Fruit fly (Drosophila melanogaster) whole organism: ENCODE data around the gene Hsp110.

Source experiments
- CG8478 ChIP-seq: fragments of >200 bp; optimal IDR thresholded peaks from 2 replicates; lab custom pipeline; 2018; ENCODE audit warnings: inconsistent platforms
- Dll ChIP-seq: fragments of >200 bp; optimal IDR thresholded peaks from 2 replicates; lab custom pipeline; 2017
- EcR ChIP-seq, 2 experiments: fragments of >200 bp; optimal IDR thresholded peaks; 2 replicates each; lab custom pipeline; 2017; ENCODE audit warnings: missing biosample characterization in 2 of 2, missing genetic modification characterization in 2 of 2, missing genetic modification reagents in 2 of 2
- pan ChIP-seq: fragments of >200 bp; optimal IDR thresholded peaks from 2 replicates; lab custom pipeline; 2017
- psq ChIP-seq: fragments of >200 bp; optimal IDR thresholded peaks from 2 replicates; lab custom pipeline; 2017
- usp ChIP-seq: fragments of >200 bp; optimal IDR thresholded peaks from 2 replicates; lab custom pipeline; 2017; ENCODE audit warnings: missing biosample characterization, missing genetic modification characterization, mixed read lengths

The Hsp110 gene

dm6 chr3L:14037655-14038644, 1.1 kb downstream of the Hsp110 start:
- no peak for TF ChIP-seq pan (lab: Kevin White, UChicago)
- peak; percentile 71 for TF ChIP-seq Dll (lab: Kevin White, UChicago)
- TF ChIP-seq usp (GFP tag; lab: Kevin White, UChicago), result no peak

dm6 chr3L:14049620-14050253, 12.9 kb downstream of the Hsp110 start, which contains the start of gene Neurl4:
Neurl4 (minus strand) TSS chr3L:14049892.
- TF ChIP-seq CG8478 (lab: Kevin White, UChicago), result no peak
- TF ChIP-seq usp (GFP tag; lab: Kevin White, UChicago), result no peak
- TF ChIP-seq pan (lab: Kevin White, UChicago), result no peak
- TF ChIP-seq psq (lab: Kevin White, UChicago), result no peak
- no peak for TF ChIP-seq EcR (GFP tag; optimal IDR thresholded peaks at IDR 0.05; lab: Kevin White, UChicago)
- no peak for TF ChIP-seq Dll (lab: Kevin White, UChicago)

dm6 chr3L:14050944-14051548, 14.2 kb downstream of the Hsp110 start, which contains the start of gene CG6833:
CG6833 (plus strand) TSS chr3L:14051206.
- TF ChIP-seq psq (lab: Kevin White, UChicago) (no peak), pan (lab: Kevin White, UChicago) (no peak), Dll (lab: Kevin White, UChicago) (no peak), EcR (GFP tag; optimal IDR thresholded peaks at IDR 0.05; lab: Kevin White, UChicago) (no peak), usp (GFP tag; lab: Kevin White, UChicago) (no peak), CG8478 (lab: Kevin White, UChicago) (no peak)

- TF ChIP-seq CG8478 (lab: Kevin White, UChicago) (no peak), psq (lab: Kevin White, UChicago) (no peak)
Observed at dm6 chr3L:14053073-14053643, 16.3 kb downstream of the Hsp110 start, which contains the start of the genes CG13484 and Frl. CG13484 (minus strand) TSS chr3L:14053079. Frl (plus strand) TSS chr3L:14053215.

- TF ChIP-seq usp (GFP tag; lab: Kevin White, UChicago) (no peak), pan (lab: Kevin White, UChicago) (no peak), CG8478 (lab: Kevin White, UChicago) (no peak), EcR (GFP tag; optimal IDR thresholded peaks at IDR 0.05; lab: Kevin White, UChicago) (no peak), Dll (lab: Kevin White, UChicago) (no peak), psq (lab: Kevin White, UChicago) (no peak)
Observed at dm6 chr3L:14053806-14054205, 17.0 kb downstream of the Hsp110 start.

dm6 chr3L:14055260-14055696, 18.5 kb downstream of the Hsp110 start:
- no peak for TF ChIP-seq Dll (lab: Kevin White, UChicago)
- no peak for TF ChIP-seq CG8478 (lab: Kevin White, UChicago)
- TF ChIP-seq EcR (GFP tag; optimal IDR thresholded peaks at IDR 0.05; lab: Kevin White, UChicago), result no peak
- no peak for TF ChIP-seq pan (lab: Kevin White, UChicago)
- TF ChIP-seq psq (lab: Kevin White, UChicago), result no peak
- TF ChIP-seq usp (GFP tag; lab: Kevin White, UChicago), result no peak

- TF ChIP-seq psq (lab: Kevin White, UChicago) (no peak), CG8478 (lab: Kevin White, UChicago) (no peak), EcR (GFP tag; optimal IDR thresholded peaks at IDR 0.05; lab: Kevin White, UChicago) (no peak), pan (lab: Kevin White, UChicago) (no peak), usp (GFP tag; lab: Kevin White, UChicago) (no peak), Dll (lab: Kevin White, UChicago) (no peak)
Observed at dm6 chr3L:14055815-14056516, 19.1 kb downstream of the Hsp110 start.

dm6 chr3L:14056816-14057215, 20.0 kb downstream of the Hsp110 start:
- TF ChIP-seq psq (lab: Kevin White, UChicago), result no peak
- no peak for TF ChIP-seq Dll (lab: Kevin White, UChicago)

dm6 chr3L:14059266-14059974, 22.6 kb downstream of the Hsp110 start:
- TF ChIP-seq CG8478 (lab: Kevin White, UChicago) (no peak), EcR (GFP tag; optimal IDR thresholded peaks at IDR 0.05; lab: Kevin White, UChicago) (no peak), pan (lab: Kevin White, UChicago) (no peak), Dll (lab: Kevin White, UChicago) (no peak), psq (lab: Kevin White, UChicago) (no peak), usp (GFP tag; lab: Kevin White, UChicago) (no peak)

- TF ChIP-seq Dll (lab: Kevin White, UChicago), result no peak
- no peak for TF ChIP-seq CG8478 (lab: Kevin White, UChicago)
- TF ChIP-seq usp (GFP tag; lab: Kevin White, UChicago), result no peak
- no peak for TF ChIP-seq EcR (GFP tag; optimal IDR thresholded peaks at IDR 0.05; lab: Kevin White, UChicago)
- TF ChIP-seq pan (lab: Kevin White, UChicago), result no peak
- no peak for TF ChIP-seq psq (lab: Kevin White, UChicago)
Observed at dm6 chr3L:14062702-14063101, 25.9 kb downstream of the Hsp110 start.
